Worm (Caenorhabditis elegans) whole organism, midembryonic: ENCODE results near the gene nlp-82.

Experiments
- T22C8.4 ChIP-seq: fragments of 200-800 bp; sonication (Bioruptor generic); IDR thresholded peaks from 2 replicates; pipeline ENCODE4 v1.3.6; 2022; ENCODE audit warnings: missing genetic modification characterization, missing compliant biosample characterization
- flt-1 ChIP-seq: fragments of 200-800 bp; sonication (Bioruptor generic); IDR thresholded peaks from 2 replicates; pipeline ENCODE4 v1.3.6; 2022; ENCODE audit warnings: missing genetic modification characterization, missing compliant biosample characterization
- med-1 ChIP-seq: sonication (generic microtip); optimal IDR thresholded peaks from 2 replicates; lab custom pipeline; 2017; ENCODE audit warnings: missing genetic modification characterization, mild to moderate bottlenecking, missing compliant biosample characterization, antibody characterized with exemption, missing genetic modification reagents; ENCODE audit not compliant: insufficient read depth

ce11 chrII:9263784-9264183 lies 9.7 kb upstream of the nlp-82 start:
- TF ChIP-seq T22C8.4 (GFP tag; lab: Robert Waterston, UW) (no peak), flt-1 (GFP tag; lab: Robert Waterston, UW) (no peak), med-1 (GFP tag; lab: Kevin White, UChicago) (no peak)
